Worm (Caenorhabditis elegans): ENCODE results near the gene gldc-1.

Gene gldc-1

DNA sequence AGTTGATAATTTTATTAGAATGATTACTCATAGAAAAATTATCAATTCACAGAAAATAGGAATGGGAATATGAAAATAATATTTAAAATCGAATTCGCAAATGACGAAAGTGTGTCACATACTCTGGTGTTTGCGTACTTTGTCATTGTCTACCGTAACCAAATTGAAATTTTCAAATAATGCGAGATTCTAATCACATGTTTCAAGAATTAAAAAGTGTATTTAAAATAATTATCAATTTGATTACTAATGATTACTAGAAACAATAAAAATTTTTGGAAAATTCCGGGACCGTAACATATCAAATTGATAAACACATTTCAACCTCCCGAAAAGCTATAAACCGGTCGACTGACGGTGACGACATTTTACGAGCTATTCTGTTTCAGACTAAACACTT is 41.2 kb downstream of the gldc-1 start, which contains the start of the genes fbf-2 and nspg-3:
TSS of gene fbf-2 (minus strand) at position 101 of the 400 bp plus-strand sequence.
TSS of gene nspg-3 (plus strand) at position 388 of the 400 bp plus-strand sequence.
- no peak for TF ChIP-seq pha-4 (tag; optimal IDR thresholded peaks at IDR 0.05)
- TF ChIP-seq lsl-1 (GFP tag; optimal IDR thresholded peaks at IDR 0.05) = peak; percentile 61

DNA sequence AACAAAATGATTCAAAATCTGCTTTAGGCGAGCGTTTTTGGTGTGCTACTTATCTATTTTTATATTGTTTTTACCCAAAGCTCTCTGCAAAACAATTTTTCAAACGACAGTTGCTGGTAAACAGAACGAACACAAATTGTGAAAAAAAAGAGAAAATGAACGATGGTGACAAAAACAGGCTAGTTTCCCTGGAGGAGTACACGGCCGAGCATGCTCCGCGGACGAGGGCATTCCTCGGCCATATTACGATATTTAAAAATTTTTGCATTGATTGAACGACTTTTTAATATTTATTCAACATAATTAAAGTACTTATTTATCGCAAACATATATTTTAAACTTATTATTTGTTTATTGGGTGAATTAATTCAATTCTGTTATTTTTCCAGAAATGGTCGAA is 47.2 kb downstream of the gldc-1 start, which contains the start of the genes tpp-2 and rbbp-5:
TSS of gene tpp-2 (minus strand) at position 157 of the 400 bp plus-strand sequence.
TSS of gene rbbp-5 (plus strand) at position 390 of the 400 bp plus-strand sequence.
- TF ChIP-seq sptf-2 (GFP tag; optimal IDR thresholded peaks at IDR 0.05) = no peak
- no peak for TF ChIP-seq dpl-1 (GFP tag; optimal IDR thresholded peaks at IDR 0.05)
- peak; percentile 27 for TF ChIP-seq him-1 (tag; optimal IDR thresholded peaks at IDR 0.05)
- TF ChIP-seq snpc-3.4 (tag; optimal IDR thresholded peaks at IDR 0.05) = peak; percentile 18
- peak; percentile 43; the same call in 1 of the 2 replicates for TF ChIP-seq madf-6 (GFP tag; IDR thresholded peaks at IDR 0.05)
- no peak for TF ChIP-seq ama-1 (optimal IDR thresholded peaks at IDR 0.05)
- no peak for TF ChIP-seq ama-1 (GFP tag; optimal IDR thresholded peaks at IDR 0.05)
- no peak for TF ChIP-seq Y53G8AR.9 (GFP tag; conservative IDR thresholded peaks at IDR 0.05)
- TF ChIP-seq C17E4.6 (GFP tag; IDR thresholded peaks at IDR 0.05) = no peak
- no peak for TF ChIP-seq lin-40 (tag; optimal IDR thresholded peaks at IDR 0.05)
- TF ChIP-seq rec-8 (tag; optimal IDR thresholded peaks at IDR 0.05) = peak in 1 of 2 experiments; percentile 29
- TF ChIP-seq attf-3 (GFP tag; conservative IDR thresholded peaks at IDR 0.05) = peak; percentile 65
- TF ChIP-seq Y95B8A.8 (GFP tag; IDR thresholded peaks at IDR 0.05) = no peak
- no peak for TF ChIP-seq bed-1 (GFP tag; IDR thresholded peaks at IDR 0.05)
- TF ChIP-seq ceh-79 (tag; optimal IDR thresholded peaks at IDR 0.05) = no peak
- TF ChIP-seq snpc-1.3 (tag; optimal IDR thresholded peaks at IDR 0.05; ENCODE audit: insufficient read depth) = peak; percentile 27
- TF ChIP-seq snpc-4 (GFP tag; optimal IDR thresholded peaks at IDR 0.05) = no peak
- TF ChIP-seq snpc-4 (tag; optimal IDR thresholded peaks at IDR 0.05) = peak in 1 of 4 experiments; percentile 49
- 0 out of 2 replicates have a peak, but pooled peaks have one; percentile 31 for TF ChIP-seq ztf-25 (GFP tag; IDR thresholded peaks at IDR 0.05)
- TF ChIP-seq hlh-12 (tag; optimal IDR thresholded peaks at IDR 0.05) = no peak
- TF ChIP-seq Y53F4B.3 (GFP tag; IDR thresholded peaks at IDR 0.05) = no peak
- no peak for TF ChIP-seq ceh-40 (GFP tag; IDR thresholded peaks at IDR 0.05)
- no peak for TF ChIP-seq ztf-28 (GFP tag; IDR thresholded peaks at IDR 0.05)
- no peak for TF ChIP-seq nhr-80 (tag; optimal IDR thresholded peaks at IDR 0.05)
- no peak for TF ChIP-seq F22D6.2 (tag; optimal IDR thresholded peaks at IDR 0.05)
- TF ChIP-seq mcd-1 (GFP tag; IDR thresholded peaks at IDR 0.05) = no peak; the same call in 1 of the 2 replicates
- no peak for TF ChIP-seq fkh-3 (tag; optimal IDR thresholded peaks at IDR 0.05)
- no peak for TF ChIP-seq tlf-1 (GFP tag; optimal IDR thresholded peaks at IDR 0.05)
- TF ChIP-seq rcor-1 (GFP tag; IDR thresholded peaks at IDR 0.05) = no peak
- peak; percentile 55; the same call in 1 of the 2 replicates for TF ChIP-seq aptf-2 (GFP tag; conservative IDR thresholded peaks at IDR 0.05)
- TF ChIP-seq ztf-22 (GFP tag; optimal IDR thresholded peaks at IDR 0.05) = no peak
- TF ChIP-seq D2030.7 (GFP tag; IDR thresholded peaks at IDR 0.05) = peak; percentile 32; the same call in 1 of the 2 replicates
- peak; percentile 25; the same call in 1 of the 2 replicates for TF ChIP-seq hmg-1.2 (GFP tag; IDR thresholded peaks at IDR 0.05)
- peak; percentile 48 for TF ChIP-seq madf-8 (GFP tag; conservative IDR thresholded peaks at IDR 0.05)
- TF ChIP-seq nfya-2 (GFP tag; IDR thresholded peaks at IDR 0.05) = no peak
- peak; percentile 38 for TF ChIP-seq attf-5 (GFP tag; optimal IDR thresholded peaks at IDR 0.05)
- TF ChIP-seq egl-44 (GFP tag; IDR thresholded peaks at IDR 0.05) = no peak
- TF ChIP-seq ekl-4 (GFP tag; IDR thresholded peaks at IDR 0.05) = no peak
- no peak for TF ChIP-seq athp-1 (tag; optimal IDR thresholded peaks at IDR 0.05)
- no peak for TF ChIP-seq aptf-3 (GFP tag; IDR thresholded peaks at IDR 0.05)
- TF ChIP-seq F49E8.2 (tag; optimal IDR thresholded peaks at IDR 0.05; ENCODE audit: insufficient read depth) = no peak
- no peak for TF ChIP-seq ceh-91 (GFP tag; IDR thresholded peaks at IDR 0.05)
- no peak for TF ChIP-seq lir-1 (GFP tag; conservative IDR thresholded peaks at IDR 0.05)
- TF ChIP-seq nhr-27 (tag; optimal IDR thresholded peaks at IDR 0.05) = no peak
- peak; percentile 72 for TF ChIP-seq ceh-27 (GFP tag; optimal IDR thresholded peaks at IDR 0.05)
